Fruit fly (Drosophila melanogaster) whole organism, embryonic: ENCODE measurements around the gene ATPsynG.
A peak's percentile ranks its signal among the peaks of the same experiment; 100 is the strongest.

Source experiments
- CG10565 ChIP-seq: fragments of 200-800 bp; sonication (Bioruptor generic); optimal IDR thresholded peaks from 3 replicates; lab custom pipeline; 2016; ENCODE audit warnings: missing biosample characterization, mild to moderate bottlenecking, missing genetic modification characterization
- CG10979 ChIP-seq: fragments of 200-800 bp; sonication (Bioruptor generic); optimal IDR thresholded peaks from 2 replicates; lab custom pipeline; 2018; ENCODE audit warnings: missing biosample characterization, mild to moderate bottlenecking, missing genetic modification characterization, moderate library complexity
- CG11504 ChIP-seq: fragments of 200-800 bp; sonication (Bioruptor generic); optimal IDR thresholded peaks from 3 replicates; lab custom pipeline; 2019; ENCODE audit warnings: missing biosample characterization, mild to moderate bottlenecking, missing genetic modification characterization, moderate library complexity
- CG12219 ChIP-seq: fragments of 200-800 bp; sonication (Bioruptor generic); optimal IDR thresholded peaks from 3 replicates; lab custom pipeline; 2018; ENCODE audit warnings: missing biosample characterization, mild to moderate bottlenecking, missing genetic modification characterization
- CG14860 ChIP-seq: fragments of 200-800 bp; sonication (Bioruptor generic); IDR thresholded peaks from 3 replicates; pipeline ENCODE4 v1.3.6; 2022; ENCODE audit warnings: missing biosample characterization, missing genetic modification characterization; ENCODE audit not compliant: partially characterized antibody
- CG17328 ChIP-seq: fragments of 200-800 bp; sonication (Bioruptor generic); IDR thresholded peaks from 2 replicates; pipeline ENCODE4 v1.3.6; 2022; ENCODE audit warnings: missing biosample characterization, missing genetic modification characterization
- CG17361 ChIP-seq: fragments of 200-800 bp; sonication (Bioruptor generic); IDR thresholded peaks from 3 replicates; pipeline ENCODE4 v1.3.6; 2022; ENCODE audit warnings: missing biosample characterization, missing genetic modification characterization
- CG17802 ChIP-seq: fragments of 200-800 bp; sonication (Bioruptor generic); optimal IDR thresholded peaks from 2 replicates; lab custom pipeline; 2018; ENCODE audit warnings: missing biosample characterization, mild to moderate bottlenecking, missing genetic modification characterization, moderate library complexity
- CG17912 ChIP-seq: fragments of 200-800 bp; sonication (Bioruptor generic); optimal IDR thresholded peaks from 2 replicates; lab custom pipeline; 2018; ENCODE audit warnings: missing biosample characterization, mild to moderate bottlenecking, missing genetic modification characterization
- CG2678 ChIP-seq: fragments of 200-800 bp; sonication (Bioruptor generic); optimal IDR thresholded peaks from 3 replicates; lab custom pipeline; 2019; ENCODE audit warnings: missing biosample characterization, mild to moderate bottlenecking, missing genetic modification characterization, moderate library complexity
- CG6254 ChIP-seq: fragments of 200-800 bp; sonication (Bioruptor generic); optimal IDR thresholded peaks from 3 replicates; lab custom pipeline; 2017; ENCODE audit warnings: mild to moderate bottlenecking, missing biosample characterization, missing genetic modification reagents, missing genetic modification characterization
- CG6272 ChIP-seq: fragments of 200-800 bp; sonication (Bioruptor generic); IDR thresholded peaks from 2 replicates; pipeline ENCODE4 v1.3.6; 2022; ENCODE audit warnings: missing biosample characterization, missing genetic modification characterization
- CG9797 ChIP-seq: fragments of 200-800 bp; sonication (Bioruptor generic); optimal IDR thresholded peaks from 3 replicates; lab custom pipeline; 2018; ENCODE audit warnings: missing biosample characterization, mild to moderate bottlenecking, missing genetic modification characterization
- D19B ChIP-seq: fragments of 200-800 bp; sonication (Bioruptor generic); optimal IDR thresholded peaks from 2 replicates; lab custom pipeline; 2017; ENCODE audit warnings: missing biosample characterization, mild to moderate bottlenecking, missing genetic modification characterization
- Dip3 ChIP-seq: fragments of 200-800 bp; sonication (Bioruptor generic); optimal IDR thresholded peaks from 3 replicates; lab custom pipeline; 2016; ENCODE audit warnings: missing biosample characterization, missing genetic modification characterization
- Drgx ChIP-seq: fragments of 200-800 bp; sonication (Bioruptor generic); IDR thresholded peaks from 2 replicates; pipeline ENCODE4 v1.3.6; 2022; ENCODE audit warnings: missing biosample characterization, missing genetic modification characterization
- Ets65A ChIP-seq: fragments of 200-800 bp; sonication (Bioruptor generic); peaks from one replicate; lab custom pipeline; 2016; ENCODE audit warnings: missing biosample characterization, missing genetic modification characterization
- Fer2 ChIP-seq: fragments of 200-800 bp; sonication (Bioruptor generic); optimal IDR thresholded peaks from 2 replicates; lab custom pipeline; 2018; ENCODE audit warnings: missing biosample characterization, mild to moderate bottlenecking, missing genetic modification characterization, moderate library complexity
- MTF-1 ChIP-seq: fragments of 200-800 bp; sonication (Bioruptor generic); optimal IDR thresholded peaks from 2 replicates; lab custom pipeline; 2018; ENCODE audit warnings: missing biosample characterization, mild to moderate bottlenecking, missing genetic modification characterization, borderline replicate concordance
- Med ChIP-seq: fragments of 200-800 bp; sonication (Bioruptor generic); peaks from one replicate; lab custom pipeline; 2016; ENCODE audit warnings: missing biosample characterization, missing genetic modification characterization, mild to moderate bottlenecking, inconsistent platforms, moderate library complexity
- Oaz ChIP-seq: fragments of 200-800 bp; sonication (Bioruptor generic); IDR thresholded peaks from 2 replicates; pipeline ENCODE4 v1.3.6; 2022; ENCODE audit warnings: missing biosample characterization, missing genetic modification characterization
- Stat92E ChIP-seq, 3 experiments: fragments of >200 bp in 2 of 3; fragments of 200-800 bp in 1 of 3; sonication (Bioruptor generic) in 1 of 3; optimal IDR thresholded peaks; 2 replicates each; lab custom pipeline; 2017 to 2019; ENCODE audit warnings: missing biosample characterization in 3 of 3, missing genetic modification characterization in 3 of 3, mild to moderate bottlenecking in 1 of 3, moderate library complexity in 1 of 3
- Trl ChIP-seq, 3 experiments: fragments of >200 bp in 2 of 3; fragments of 200-800 bp in 1 of 3; sonication (Bioruptor generic) in 1 of 3; optimal IDR thresholded peaks; 2 replicates in 1 of 3; 3 replicates in 2 of 3; lab custom pipeline; 2016 to 2017; ENCODE audit warnings: missing biosample characterization in 1 of 3, missing genetic modification characterization in 1 of 3
- az2 ChIP-seq: fragments of 200-800 bp; sonication (Bioruptor generic); optimal IDR thresholded peaks from 3 replicates; lab custom pipeline; 2016; ENCODE audit warnings: missing biosample characterization, missing genetic modification characterization
- bigmax ChIP-seq: fragments of 200-800 bp; sonication (Bioruptor generic); optimal IDR thresholded peaks from 2 replicates; lab custom pipeline; 2018; ENCODE audit warnings: missing biosample characterization, mild to moderate bottlenecking, missing genetic modification characterization
- br ChIP-seq: fragments of >200 bp; optimal IDR thresholded peaks from 2 replicates; lab custom pipeline; 2017
- cato ChIP-seq: fragments of 200-800 bp; sonication (Bioruptor generic); optimal IDR thresholded peaks from 2 replicates; lab custom pipeline; 2016; ENCODE audit warnings: missing biosample characterization, missing genetic modification characterization, borderline replicate concordance
- chn ChIP-seq: fragments of 200-800 bp; sonication (Bioruptor generic); optimal IDR thresholded peaks from 2 replicates; lab custom pipeline; 2016; ENCODE audit warnings: missing biosample characterization, missing genetic modification characterization
- dimm ChIP-seq: fragments of 200-800 bp; sonication (Bioruptor generic); IDR thresholded peaks from 2 replicates; pipeline ENCODE4 v1.3.6; 2022; ENCODE audit warnings: missing biosample characterization, missing genetic modification characterization
- ewg ChIP-seq: fragments of 200-800 bp; sonication (Bioruptor generic); optimal IDR thresholded peaks from 3 replicates; lab custom pipeline; 2017; ENCODE audit warnings: mild to moderate bottlenecking, missing biosample characterization, missing genetic modification reagents, missing genetic modification characterization
- ham ChIP-seq: fragments of 200-800 bp; sonication (Bioruptor generic); IDR thresholded peaks from 2 replicates; pipeline ENCODE4 v1.3.6; 2022; ENCODE audit warnings: missing biosample characterization, missing genetic modification characterization
- klu ChIP-seq: fragments of 200-800 bp; sonication (Bioruptor generic); IDR thresholded peaks from 2 replicates; pipeline ENCODE4 v1.3.6; 2022; ENCODE audit warnings: missing biosample characterization, missing genetic modification characterization
- nmo ChIP-seq: fragments of 200-800 bp; sonication (Bioruptor generic); optimal IDR thresholded peaks from 2 replicates; lab custom pipeline; 2018; ENCODE audit warnings: missing biosample characterization, mild to moderate bottlenecking, missing genetic modification characterization, moderate library complexity
- prd ChIP-seq, 3 experiments: fragments of >200 bp in 2 of 3; fragments of 200-800 bp in 1 of 3; sonication (Bioruptor generic) in 1 of 3; optimal IDR thresholded peaks in 2 of 3; IDR thresholded peaks in 1 of 3; 2 replicates in 2 of 3; 3 replicates in 1 of 3; pipeline versions ENCODE4 v1.3.6 to Lab custom; 2017 to 2022; ENCODE audit warnings: missing biosample characterization in 1 of 3, missing genetic modification characterization in 1 of 3
- run ChIP-seq: fragments of 200-800 bp; sonication (Bioruptor generic); optimal IDR thresholded peaks from 3 replicates; lab custom pipeline; 2018; ENCODE audit warnings: missing biosample characterization, mild to moderate bottlenecking, missing genetic modification characterization
- sens ChIP-seq: fragments of 200-800 bp; sonication (Bioruptor generic); peaks from one replicate; lab custom pipeline; 2016; ENCODE audit warnings: missing biosample characterization, missing genetic modification characterization
- sna ChIP-seq: fragments of 200-800 bp; sonication (Bioruptor generic); IDR thresholded peaks from 2 replicates; pipeline ENCODE4 v1.3.6; 2022; ENCODE audit warnings: missing biosample characterization, missing genetic modification characterization; ENCODE audit not compliant: partially characterized antibody
- so ChIP-seq: fragments of 200-800 bp; sonication (Bioruptor generic); IDR thresholded peaks from 3 replicates; pipeline ENCODE4 v1.3.6; 2022; ENCODE audit warnings: missing biosample characterization, missing genetic modification characterization
- sob ChIP-seq: fragments of 200-800 bp; sonication (Bioruptor generic); IDR thresholded peaks from 2 replicates; pipeline ENCODE4 v1.3.6; 2022; ENCODE audit warnings: missing biosample characterization, missing genetic modification characterization
- tgo ChIP-seq: fragments of 200-800 bp; sonication (Bioruptor generic); IDR thresholded peaks from 3 replicates; pipeline ENCODE4 v1.3.6; 2022; ENCODE audit warnings: missing biosample characterization, missing genetic modification characterization
- tin ChIP-seq: fragments of 200-800 bp; sonication (Bioruptor generic); optimal IDR thresholded peaks from 3 replicates; lab custom pipeline; 2016; ENCODE audit warnings: missing biosample characterization, missing genetic modification characterization
- trem ChIP-seq: fragments of 200-800 bp; optimal IDR thresholded peaks from 3 replicates; lab custom pipeline; 2019; ENCODE audit warnings: missing biosample characterization, mild to moderate bottlenecking, missing genetic modification characterization, moderate library complexity
- trh ChIP-seq: fragments of 200-800 bp; sonication (Bioruptor generic); optimal IDR thresholded peaks from 2 replicates; lab custom pipeline; 2016; ENCODE audit warnings: missing biosample characterization, missing genetic modification characterization
- vfl ChIP-seq: fragments of 200-800 bp; sonication (Bioruptor generic); optimal IDR thresholded peaks from 2 replicates; lab custom pipeline; 2016; ENCODE audit warnings: missing biosample characterization, missing genetic modification characterization
- z ChIP-seq: fragments of 200-800 bp; sonication (Bioruptor generic); IDR thresholded peaks from 3 replicates; pipeline ENCODE4 v1.3.6; 2022; ENCODE audit warnings: missing biosample characterization, missing genetic modification characterization

Gene ATPsynG

dm6 chr2L:11022804-11023203 is 46.6 kb upstream of the ATPsynG start:
- no peak for TF ChIP-seq z (GFP tag; lab: Robert Waterston, UW)
- no peak for TF ChIP-seq Drgx (GFP tag; lab: Robert Waterston, UW)
- TF ChIP-seq sens (GFP tag; lab: Kevin White, UChicago), result peak; percentile 60
- TF ChIP-seq trh (GFP tag; lab: Kevin White, UChicago), result no peak
- TF ChIP-seq Med (GFP tag; lab: Kevin White, UChicago), result peak; percentile 39
- no peak for TF ChIP-seq prd (optimal IDR thresholded peaks at IDR 0.05; lab: Kevin White, UChicago)
- TF ChIP-seq prd (GFP tag; IDR thresholded peaks at IDR 0.05; lab: Robert Waterston, UW), result peak; percentile 21; the same call in 1 of the 3 replicates

- TF ChIP-seq CG17912 (no peak), D19B (GFP tag; lab: Kevin White, UChicago) (peak; percentile 61), Ets65A (peak; percentile 11)
These were observed 45.4 kb upstream of the ATPsynG start for dm6 chr2L:11021606-11022005.

dm6 chr2L:11016695-11017094 is 40.5 kb upstream of the ATPsynG start, which contains the start of gene CG14913:
CG14913 (plus strand) TSS chr2L:11016995.
- TF ChIP-seq CG6272 (GFP tag; lab: Robert Waterston, UW) (no peak), ewg (GFP tag; lab: Kevin White, UChicago) (no peak), CG17802 (no peak), MTF-1 (GFP tag; lab: Kevin White, UChicago) (no peak), dimm (GFP tag; lab: Robert Waterston, UW) (no peak), chn (GFP tag; lab: Kevin White, UChicago) (no peak), nmo (GFP tag; lab: Kevin White, UChicago) (no peak), CG11504 (tag; lab: Kevin White, UChicago) (no peak), sob (GFP tag; lab: Robert Waterston, UW) (no peak), CG14860 (GFP tag; lab: Robert Waterston, UW) (no peak), bigmax (GFP tag; lab: Kevin White, UChicago) (no peak), vfl (GFP tag; lab: Kevin White, UChicago) (no peak), Stat92E (GFP tag; optimal IDR thresholded peaks at IDR 0.05; lab: Kevin White, UChicago) (no peak), CG12219 (no peak), CG17328 (no peak), CG10565 (GFP tag; lab: Kevin White, UChicago) (no peak), klu (GFP tag; lab: Robert Waterston, UW) (no peak), CG17361 (GFP tag; lab: Robert Waterston, UW) (no peak), br (lab: Kevin White, UChicago) (no peak), sna (GFP tag; lab: Robert Waterston, UW) (no peak)

DNA sequence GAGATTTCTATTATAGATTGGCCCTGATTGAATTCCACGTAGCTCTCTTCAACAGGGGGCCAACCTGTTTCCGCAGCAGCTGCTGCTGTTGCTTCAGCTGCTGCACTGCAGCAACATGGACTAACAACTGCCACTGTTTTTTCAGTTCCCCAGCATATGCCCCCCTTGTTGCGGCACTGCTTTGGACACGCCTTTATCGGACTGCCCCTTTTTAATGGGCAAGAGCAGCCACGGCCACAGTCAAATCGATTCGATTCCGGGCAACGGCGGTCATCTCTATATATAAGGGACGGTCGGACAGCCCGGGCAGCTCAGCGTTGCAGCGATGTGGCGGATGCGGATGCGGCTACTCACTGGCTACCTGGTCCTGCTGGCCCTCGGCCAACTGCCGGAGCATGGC is 39.1 kb upstream of the ATPsynG start, which contains the start of gene Acp32CD:
Gene Acp32CD, plus strand, starts transcription at position 301 of the 400 bp plus-strand sequence.
- no peak for TF ChIP-seq run (tag; lab: Kevin White, UChicago)
- peak; percentile 34 for TF ChIP-seq sens (GFP tag; lab: Kevin White, UChicago)
- TF ChIP-seq ham (GFP tag; lab: Robert Waterston, UW), result no peak
- TF ChIP-seq Ets65A, result peak; percentile 35

dm6 chr2L:11014671-11015070 is 38.5 kb upstream of the ATPsynG start:
- no peak for TF ChIP-seq Dip3 (GFP tag; lab: Kevin White, UChicago)
- no peak for TF ChIP-seq Oaz (GFP tag; lab: Robert Waterston, UW)
- TF ChIP-seq Trl (optimal IDR thresholded peaks at IDR 0.05; lab: Kevin White, UChicago), result no peak
- no peak for TF ChIP-seq Trl (GFP tag; optimal IDR thresholded peaks at IDR 0.05; lab: Kevin White, UChicago)
- no peak for TF ChIP-seq CG9797
- TF ChIP-seq so (GFP tag; lab: Robert Waterston, UW), result no peak
- no peak for TF ChIP-seq cato
- TF ChIP-seq az2, result no peak
- TF ChIP-seq CG2678 (tag; lab: Kevin White, UChicago), result no peak
- no peak for TF ChIP-seq tgo
- TF ChIP-seq Fer2 (tag; lab: Kevin White, UChicago), result no peak
- TF ChIP-seq CG10979, result peak; percentile 25
- no peak for TF ChIP-seq trem
- TF ChIP-seq tin, result no peak
- peak; percentile 53 for TF ChIP-seq CG6254 (GFP tag; lab: Kevin White, UChicago)
